Fruit fly (Drosophila melanogaster): ENCODE results near the gene CG14043.

DNA sequence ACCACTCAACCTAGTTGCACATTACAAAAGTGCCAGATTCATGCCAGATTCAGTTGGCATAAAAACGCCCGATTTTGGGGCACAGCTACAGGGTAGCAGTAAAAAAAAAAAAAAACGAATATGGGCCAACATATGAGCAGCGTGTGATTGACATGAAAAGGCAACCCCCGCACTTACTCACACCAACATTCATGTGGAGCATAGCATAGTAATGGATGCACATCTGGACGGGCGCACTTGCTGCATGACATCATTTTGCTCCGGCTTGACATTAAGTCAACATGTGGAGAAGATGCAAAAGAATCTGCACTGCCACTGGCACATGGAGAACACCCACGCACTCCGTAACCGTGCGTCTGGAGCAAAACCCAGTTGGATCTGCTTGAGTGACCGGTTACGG, 51.1 kb downstream of the CG14043 start:
- TF ChIP-seq dsf (GFP tag; optimal IDR thresholded peaks at IDR 0.05; ENCODE audit: borderline replicate concordance) (no peak), sage (GFP tag; optimal IDR thresholded peaks at IDR 0.05) (no peak), Myc (optimal IDR thresholded peaks at IDR 0.05) (no peak), usp (GFP tag; optimal IDR thresholded peaks at IDR 0.05) (no peak), Hr78 (GFP tag; optimal IDR thresholded peaks at IDR 0.05) (no peak), foxo (GFP tag; optimal IDR thresholded peaks at IDR 0.05) (no peak), Jra (GFP tag; optimal IDR thresholded peaks at IDR 0.05) (no peak), ey (GFP tag; optimal IDR thresholded peaks at IDR 0.05) (no peak)
